Worm (Caenorhabditis elegans) whole organism, L2 larva: Measurements from ENCODE around the gene wht-7.
A peak's percentile ranks its signal among the peaks of the same experiment; 100 is the strongest.

Source experiments
- C34F6.9 ChIP-seq: fragments of 150-350 bp; optimal IDR thresholded peaks from 2 replicates; lab custom pipeline; 2014; ENCODE audit warnings: missing biosample characterization, missing genetic modification characterization
- F13H6.1 ChIP-seq: sonication (generic microtip); optimal IDR thresholded peaks from 2 replicates; lab custom pipeline; 2016; ENCODE audit warnings: missing genetic modification characterization, missing compliant biosample characterization
- R02D3.7 ChIP-seq: fragments of 150-350 bp; optimal IDR thresholded peaks from 2 replicates; lab custom pipeline; 2014; ENCODE audit warnings: missing biosample characterization, missing genetic modification characterization
- Y55F3AM.14 ChIP-seq: fragments of 200-800 bp; sonication (Bioruptor generic); optimal IDR thresholded peaks from 2 replicates; lab custom pipeline; 2018; ENCODE audit warnings: mild to moderate bottlenecking, missing genetic modification characterization, missing compliant biosample characterization
- ZK546.5 ChIP-seq: sonication (generic microtip); optimal IDR thresholded peaks from 2 replicates; lab custom pipeline; 2017; ENCODE audit warnings: missing biosample characterization, missing genetic modification characterization
- alr-1 ChIP-seq: fragments of 150-350 bp; optimal IDR thresholded peaks from 2 replicates; lab custom pipeline; 2014; ENCODE audit warnings: missing biosample characterization, missing genetic modification characterization
- aly-2 ChIP-seq: fragments of 150-350 bp; optimal IDR thresholded peaks from 2 replicates; lab custom pipeline; 2014; ENCODE audit warnings: missing biosample characterization, missing genetic modification characterization
- ama-1 ChIP-seq: fragments of 150-350 bp; optimal IDR thresholded peaks from 2 replicates; lab custom pipeline; 2018; ENCODE audit warnings: inconsistent platforms
- blmp-1 ChIP-seq: sonication (generic microtip); optimal IDR thresholded peaks from 2 replicates; lab custom pipeline; 2017; ENCODE audit warnings: missing genetic modification characterization, mild to moderate bottlenecking, missing compliant biosample characterization, antibody characterized with exemption, moderate library complexity; ENCODE audit not compliant: insufficient read depth
- ceh-16 ChIP-seq: fragments of 150-350 bp; optimal IDR thresholded peaks from 2 replicates; lab custom pipeline; 2014; ENCODE audit warnings: missing biosample characterization, missing genetic modification characterization
- ceh-82 ChIP-seq: fragments of 150-350 bp; optimal IDR thresholded peaks from 2 replicates; lab custom pipeline; 2014; ENCODE audit warnings: missing biosample characterization, missing genetic modification characterization
- crh-2 ChIP-seq: sonication (generic microtip); optimal IDR thresholded peaks from 2 replicates; lab custom pipeline; 2017; ENCODE audit warnings: missing biosample characterization, missing genetic modification characterization
- dmd-4 ChIP-seq: sonication (generic microtip); optimal IDR thresholded peaks from 2 replicates; lab custom pipeline; 2017; ENCODE audit warnings: missing biosample characterization, missing genetic modification characterization
- egl-27 ChIP-seq: sonication (generic microtip); optimal IDR thresholded peaks from 3 replicates; lab custom pipeline; 2017; ENCODE audit warnings: missing biosample characterization, missing genetic modification reagents, missing genetic modification characterization
- elt-3 ChIP-seq: sonication (generic microtip); optimal IDR thresholded peaks from 2 replicates; lab custom pipeline; 2017; ENCODE audit warnings: missing biosample characterization, missing genetic modification characterization
- fos-1 ChIP-seq: fragments of 150-350 bp; optimal IDR thresholded peaks from 2 replicates; lab custom pipeline; 2014; ENCODE audit warnings: missing biosample characterization, missing genetic modification characterization
- gmeb-1 ChIP-seq: fragments of 150-350 bp; optimal IDR thresholded peaks from 2 replicates; lab custom pipeline; 2014; ENCODE audit warnings: missing biosample characterization, missing genetic modification characterization
- lin-11 ChIP-seq: fragments of 150-350 bp; sonication (generic microtip); optimal IDR thresholded peaks from 2 replicates; lab custom pipeline; 2014; ENCODE audit warnings: missing biosample characterization, missing genetic modification characterization, inconsistent platforms, mixed read lengths
- lin-13 ChIP-seq: fragments of 150-350 bp; optimal IDR thresholded peaks from 2 replicates; lab custom pipeline; 2014; ENCODE audit warnings: missing biosample characterization, missing genetic modification reagents, missing genetic modification characterization
- lin-39 ChIP-seq: fragments of 150-350 bp; optimal IDR thresholded peaks from 2 replicates; lab custom pipeline; 2014; ENCODE audit warnings: missing biosample characterization, missing genetic modification reagents, missing genetic modification characterization
- lsy-2 ChIP-seq, 2 experiments: fragments of 150-350 bp in 1 of 2; sonication (generic microtip) in 1 of 2; optimal IDR thresholded peaks; 2 replicates each; lab custom pipeline; 2014 to 2017; ENCODE audit warnings: missing biosample characterization in 2 of 2, missing genetic modification characterization in 2 of 2
- mab-5 ChIP-seq: fragments of 150-350 bp; optimal IDR thresholded peaks from 2 replicates; lab custom pipeline; 2014; ENCODE audit warnings: missing biosample characterization, missing genetic modification characterization
- mbf-1 ChIP-seq: sonication (generic microtip); optimal IDR thresholded peaks from 2 replicates; lab custom pipeline; 2017; ENCODE audit warnings: missing biosample characterization, missing genetic modification characterization
- nhr-10 ChIP-seq: sonication (generic microtip); optimal IDR thresholded peaks from 2 replicates; lab custom pipeline; 2017; ENCODE audit warnings: missing biosample characterization, missing genetic modification characterization
- nhr-11 ChIP-seq: fragments of 150-350 bp; optimal IDR thresholded peaks from 2 replicates; lab custom pipeline; 2014; ENCODE audit warnings: missing biosample characterization, missing genetic modification characterization
- nhr-12 ChIP-seq: fragments of 150-350 bp; optimal IDR thresholded peaks from 2 replicates; lab custom pipeline; 2014; ENCODE audit warnings: missing biosample characterization, missing genetic modification characterization
- nhr-129 ChIP-seq: fragments of 150-350 bp; optimal IDR thresholded peaks from 2 replicates; lab custom pipeline; 2014; ENCODE audit warnings: missing biosample characterization, missing genetic modification characterization
- nhr-21 ChIP-seq: fragments of 150-350 bp; optimal IDR thresholded peaks from 2 replicates; lab custom pipeline; 2014; ENCODE audit warnings: missing biosample characterization, missing genetic modification characterization
- nhr-23 ChIP-seq: fragments of 150-350 bp; optimal IDR thresholded peaks from 2 replicates; lab custom pipeline; 2014; ENCODE audit warnings: missing biosample characterization, missing genetic modification reagents, missing genetic modification characterization
- nhr-237 ChIP-seq: fragments of 150-350 bp; optimal IDR thresholded peaks from 2 replicates; lab custom pipeline; 2014; ENCODE audit warnings: missing biosample characterization, missing genetic modification characterization
- nhr-25 ChIP-seq: fragments of 150-350 bp; sonication (generic microtip); optimal IDR thresholded peaks from 3 replicates; lab custom pipeline; 2014; ENCODE audit warnings: missing biosample characterization, missing genetic modification characterization
- nhr-6 ChIP-seq: fragments of 150-350 bp; optimal IDR thresholded peaks from 2 replicates; lab custom pipeline; 2014; ENCODE audit warnings: missing biosample characterization, missing genetic modification characterization
- nhr-77 ChIP-seq: fragments of 150-350 bp; optimal IDR thresholded peaks from 2 replicates; lab custom pipeline; 2014; ENCODE audit warnings: missing biosample characterization, missing genetic modification characterization
- peb-1 ChIP-seq: fragments of 150-350 bp; optimal IDR thresholded peaks from 2 replicates; lab custom pipeline; 2014; ENCODE audit warnings: missing biosample characterization, missing genetic modification characterization
- skn-1 ChIP-seq: sonication (generic microtip); optimal IDR thresholded peaks from 2 replicates; lab custom pipeline; 2017; ENCODE audit warnings: missing biosample characterization, missing genetic modification characterization
- sma-3 ChIP-seq: sonication (generic microtip); optimal IDR thresholded peaks from 2 replicates; lab custom pipeline; 2016; ENCODE audit warnings: missing genetic modification reagents, missing genetic modification characterization, missing compliant biosample characterization
- sma-9 ChIP-seq, 2 experiments: fragments of 150-350 bp in 1 of 2; sonication (generic microtip) in 1 of 2; optimal IDR thresholded peaks; 2 replicates each; lab custom pipeline; 2014 to 2016; ENCODE audit warnings: missing genetic modification characterization in 2 of 2, mild to moderate bottlenecking in 1 of 2, missing biosample characterization in 1 of 2, missing compliant biosample characterization in 1 of 2, missing genetic modification reagents in 1 of 2, moderate library complexity in 1 of 2
- snpc-4 ChIP-seq: fragments of 150-350 bp; optimal IDR thresholded peaks from 2 replicates; lab custom pipeline; 2014; ENCODE audit warnings: missing biosample characterization, missing genetic modification characterization
- unc-39 ChIP-seq: fragments of 150-350 bp; optimal IDR thresholded peaks from 2 replicates; lab custom pipeline; 2014; ENCODE audit warnings: missing biosample characterization, missing genetic modification characterization
- unc-55 ChIP-seq: fragments of 150-350 bp; sonication (generic microtip); optimal IDR thresholded peaks from 3 replicates; lab custom pipeline; 2014; ENCODE audit warnings: missing biosample characterization, missing genetic modification reagents, missing genetic modification characterization
- zag-1 ChIP-seq: fragments of 150-350 bp; optimal IDR thresholded peaks from 2 replicates; lab custom pipeline; 2014; ENCODE audit warnings: missing biosample characterization, missing genetic modification characterization
- ztf-1 ChIP-seq: fragments of 200-800 bp; sonication (Bioruptor generic); conservative IDR thresholded peaks from 2 replicates; pipeline ENCODE4 v1.3.6; 2022; ENCODE audit warnings: missing genetic modification characterization, missing compliant biosample characterization
- ztf-4 ChIP-seq: fragments of 150-350 bp; optimal IDR thresholded peaks from 2 replicates; lab custom pipeline; 2014; ENCODE audit warnings: missing biosample characterization, missing genetic modification characterization

The wht-7 gene

DNA sequence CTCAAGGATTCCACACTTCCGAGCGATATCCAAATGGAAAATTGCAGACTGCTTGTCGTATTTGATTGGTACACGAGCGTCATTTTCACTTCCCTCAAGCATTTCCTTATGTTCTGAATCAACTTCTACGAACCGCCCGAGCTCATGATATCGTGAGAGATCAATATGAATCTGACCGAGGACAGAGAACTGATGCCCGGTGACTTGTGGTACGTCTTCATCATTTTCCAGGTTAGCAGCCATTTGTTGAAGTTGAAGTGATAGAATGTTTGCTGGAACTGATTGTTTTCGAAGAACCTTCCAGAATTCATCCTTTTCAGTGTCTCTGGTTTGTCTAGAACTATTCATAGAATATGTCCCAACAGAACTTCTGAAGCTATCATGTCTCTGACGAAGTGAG is 17.2 kb upstream of the wht-7 start:
- TF ChIP-seq ZK546.5 (tag; lab: Kevin White, UChicago), result no peak
- no peak for TF ChIP-seq lin-11
- TF ChIP-seq unc-55 (GFP tag; lab: Kevin White, UChicago), result no peak
- no peak for TF ChIP-seq lin-39 (tag; lab: Kevin White, UChicago)
- TF ChIP-seq fos-1 (tag; lab: Kevin White, UChicago), result no peak
- no peak for TF ChIP-seq mbf-1 (tag; lab: Kevin White, UChicago)
- TF ChIP-seq snpc-4 (tag; lab: Kevin White, UChicago), result no peak
- TF ChIP-seq ztf-4, result no peak
- no peak for TF ChIP-seq sma-3 (GFP tag; lab: Kevin White, UChicago)
- no peak for TF ChIP-seq lin-13 (GFP tag; lab: Kevin White, UChicago)
- TF ChIP-seq ztf-1, result no peak
- no peak for TF ChIP-seq ceh-82 (tag; lab: Kevin White, UChicago)
- no peak for TF ChIP-seq nhr-21 (tag; lab: Kevin White, UChicago)
- no peak for TF ChIP-seq zag-1 (tag; lab: Kevin White, UChicago)
- TF ChIP-seq lsy-2 (tag; optimal IDR thresholded peaks at IDR 0.05; lab: Kevin White, UChicago), result no peak
- no peak for TF ChIP-seq F13H6.1
- TF ChIP-seq nhr-10 (tag; lab: Kevin White, UChicago), result no peak
- no peak for TF ChIP-seq nhr-6

DNA sequence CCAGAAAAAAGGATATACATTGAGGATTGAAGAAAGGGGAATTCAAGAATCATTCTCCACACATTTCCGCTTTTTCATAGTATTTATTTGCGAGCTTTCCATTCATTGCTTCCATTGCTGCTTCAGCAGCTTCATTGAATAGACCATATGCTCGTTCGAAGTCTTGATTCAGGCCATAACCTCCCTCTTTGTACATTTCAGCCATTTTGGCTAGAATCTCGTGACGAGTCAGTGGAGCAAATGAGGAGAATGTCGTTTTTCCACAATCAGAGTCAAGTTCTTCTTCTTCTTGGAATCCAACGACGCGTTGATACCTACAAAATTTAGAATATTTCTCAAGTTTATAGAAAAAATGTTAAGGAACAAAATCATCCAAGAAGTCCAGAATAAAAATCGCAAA is 15.8 kb upstream of the wht-7 start:
- TF ChIP-seq lsy-2 (tag; optimal IDR thresholded peaks at IDR 0.05; lab: Kevin White, UChicago) (no peak), zag-1 (tag; lab: Kevin White, UChicago) (no peak), nhr-25 (tag; lab: Kevin White, UChicago) (no peak), ama-1 (lab: Kevin White, UChicago) (no peak), unc-55 (GFP tag; lab: Kevin White, UChicago) (no peak), F13H6.1 (no peak), peb-1 (tag; lab: Kevin White, UChicago) (no peak), egl-27 (no peak), dmd-4 (tag; lab: Kevin White, UChicago) (no peak), lin-39 (tag; lab: Kevin White, UChicago) (no peak), lin-13 (GFP tag; lab: Kevin White, UChicago) (no peak)

DNA sequence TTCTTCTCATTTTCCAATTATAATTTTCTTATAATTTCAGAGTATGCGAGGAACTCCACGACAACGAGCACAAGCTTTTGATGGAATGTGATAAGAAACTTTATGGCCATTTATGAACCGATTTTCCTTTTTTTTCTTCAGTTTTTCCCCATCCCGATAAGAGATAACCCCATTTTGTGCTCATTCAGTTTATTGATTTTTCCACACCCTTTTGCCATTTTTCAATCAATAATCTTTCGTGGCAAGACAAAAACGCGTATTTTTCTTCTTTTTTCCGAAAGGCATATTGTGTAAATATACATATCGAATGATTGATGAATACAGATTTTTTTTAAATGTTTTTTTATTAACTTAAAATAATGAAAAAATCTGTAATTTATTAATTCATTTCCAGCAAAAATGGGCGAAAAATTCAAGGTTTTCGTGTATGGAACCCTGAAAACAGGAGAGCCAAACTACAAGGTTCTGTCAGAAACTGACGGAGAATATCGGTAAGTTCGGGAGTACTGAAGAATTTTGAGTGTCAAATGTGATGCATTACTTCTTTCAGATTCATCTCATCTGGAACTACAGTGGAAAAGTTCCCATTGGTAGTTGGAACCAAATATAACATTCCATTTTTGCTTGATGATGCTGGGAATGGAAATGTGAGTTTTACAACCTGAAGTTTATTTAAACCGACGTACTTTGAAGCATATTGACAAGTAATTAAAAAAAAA is 15.0 kb upstream of the wht-7 start, which contains the start of gene F42A10.9:
F42A10.9 (plus strand) TSS at position 321 of the 719 bp plus-strand sequence.
- TF ChIP-seq skn-1 (tag; lab: Kevin White, UChicago), result no peak
- peak; percentile 0 for TF ChIP-seq crh-2
- TF ChIP-seq peb-1 (tag; lab: Kevin White, UChicago), result no peak
- TF ChIP-seq mbf-1 (tag; lab: Kevin White, UChicago), result no peak
- TF ChIP-seq nhr-25 (tag; lab: Kevin White, UChicago), result peak; percentile 5
- TF ChIP-seq R02D3.7 (tag; lab: Kevin White, UChicago), result no peak
- TF ChIP-seq mab-5 (tag; lab: Kevin White, UChicago), result no peak
- TF ChIP-seq C34F6.9, result peak; percentile 48
- TF ChIP-seq sma-3 (GFP tag; lab: Kevin White, UChicago), result no peak
- no peak for TF ChIP-seq nhr-12
- peak; percentile 35 for TF ChIP-seq sma-9 (GFP tag; optimal IDR thresholded peaks at IDR 0.05; lab: Kevin White, UChicago)
- TF ChIP-seq sma-9 (tag; optimal IDR thresholded peaks at IDR 0.05; lab: Kevin White, UChicago), result no peak
- peak; percentile 17 for TF ChIP-seq lin-13 (GFP tag; lab: Kevin White, UChicago)
- no peak for TF ChIP-seq lin-39 (tag; lab: Kevin White, UChicago)
- TF ChIP-seq Y55F3AM.14, result no peak
- TF ChIP-seq nhr-129, result peak; percentile 34
- TF ChIP-seq blmp-1 (tag; lab: Kevin White, UChicago), result no peak
- peak; percentile 34 for TF ChIP-seq fos-1 (tag; lab: Kevin White, UChicago)
- TF ChIP-seq ama-1 (lab: Kevin White, UChicago), result peak; percentile 86
- TF ChIP-seq nhr-10 (tag; lab: Kevin White, UChicago), result no peak
- TF ChIP-seq F13H6.1, result no peak
- TF ChIP-seq nhr-21 (tag; lab: Kevin White, UChicago), result no peak
- no peak for TF ChIP-seq unc-39 (tag; lab: Kevin White, UChicago)
- TF ChIP-seq ceh-16, result no peak
- no peak for TF ChIP-seq lin-11

DNA sequence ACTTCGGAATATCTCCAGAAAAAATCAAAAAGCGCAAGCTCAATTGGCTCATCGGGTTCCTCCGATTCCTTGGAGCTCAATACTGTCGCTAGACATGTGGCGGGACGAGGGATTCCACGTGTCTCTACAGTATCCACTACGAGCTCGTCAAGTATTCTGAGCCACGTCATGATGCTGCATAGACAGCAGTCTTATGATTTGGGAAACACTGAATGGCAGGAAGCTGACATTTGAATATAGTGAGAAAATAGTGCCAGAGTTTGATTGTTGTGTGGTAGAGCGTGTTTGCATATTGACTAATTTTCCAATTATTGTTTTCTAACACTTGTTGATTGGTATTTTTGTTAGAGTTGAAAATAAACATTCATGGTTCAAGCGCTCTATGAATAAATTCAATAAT is 14.0 kb upstream of the wht-7 start:
- TF ChIP-seq lin-13 (GFP tag; lab: Kevin White, UChicago) (no peak), F13H6.1 (no peak), nhr-11 (tag; lab: Kevin White, UChicago) (no peak), gmeb-1 (no peak), alr-1 (tag; lab: Kevin White, UChicago) (no peak), nhr-10 (tag; lab: Kevin White, UChicago) (no peak), ceh-82 (tag; lab: Kevin White, UChicago) (no peak), aly-2 (tag; lab: Kevin White, UChicago) (no peak), nhr-237 (tag; lab: Kevin White, UChicago) (no peak), ztf-4 (no peak), lsy-2 (tag; optimal IDR thresholded peaks at IDR 0.05; lab: Kevin White, UChicago) (no peak), elt-3 (no peak), ceh-16 (no peak), skn-1 (tag; lab: Kevin White, UChicago) (no peak), mbf-1 (tag; lab: Kevin White, UChicago) (no peak), nhr-23 (tag; lab: Kevin White, UChicago) (no peak), nhr-77 (tag; lab: Kevin White, UChicago) (no peak)
